Fruit fly (Drosophila melanogaster) whole organism, embryonic: ENCODE results near the gene tinc.

ENCODE experiments used
- Bdp1 ChIP-seq: fragments of 200-800 bp; sonication (Bioruptor generic); optimal IDR thresholded peaks from 3 replicates; lab custom pipeline; 2016; ENCODE audit warnings: missing biosample characterization, missing genetic modification characterization
- Bgb ChIP-seq: fragments of 200-800 bp; sonication (Bioruptor generic); IDR thresholded peaks from 2 replicates; pipeline ENCODE4 v1.3.6; 2022; ENCODE audit warnings: missing biosample characterization, missing genetic modification characterization; ENCODE audit not compliant: partially characterized antibody
- Blimp-1 ChIP-seq: fragments of 200-800 bp; sonication (Bioruptor generic); optimal IDR thresholded peaks from 3 replicates; lab custom pipeline; 2018; ENCODE audit warnings: missing biosample characterization, missing genetic modification characterization, mild to moderate bottlenecking, moderate library complexity, missing genetic modification reagents
- CG1024 ChIP-seq: fragments of 200-800 bp; sonication (Bioruptor generic); IDR thresholded peaks from 2 replicates; pipeline ENCODE4 v1.3.6; 2022; ENCODE audit warnings: missing biosample characterization, missing genetic modification characterization
- CG10274 ChIP-seq: fragments of 200-800 bp; sonication (Bioruptor generic); optimal IDR thresholded peaks from 3 replicates; lab custom pipeline; 2017; ENCODE audit warnings: missing biosample characterization, mild to moderate bottlenecking, missing genetic modification characterization
- CG10366 ChIP-seq: fragments of 200-800 bp; sonication (Bioruptor generic); IDR thresholded peaks from 2 replicates; pipeline ENCODE4 v1.3.6; 2022; ENCODE audit warnings: missing biosample characterization, missing genetic modification characterization
- CG10462 ChIP-seq: fragments of 200-800 bp; sonication (Bioruptor generic); optimal IDR thresholded peaks from 2 replicates; lab custom pipeline; 2016; ENCODE audit warnings: missing biosample characterization, missing genetic modification characterization
- CG11247 ChIP-seq: fragments of 200-800 bp; sonication (Bioruptor generic); IDR thresholded peaks from 2 replicates; pipeline ENCODE4 v1.3.6; 2022; ENCODE audit warnings: missing biosample characterization, missing genetic modification characterization
- CG13894 ChIP-seq: fragments of 200-800 bp; sonication (Bioruptor generic); optimal IDR thresholded peaks from 3 replicates; lab custom pipeline; 2018; ENCODE audit warnings: missing biosample characterization, mild to moderate bottlenecking, missing genetic modification characterization, moderate library complexity
- CG17328 ChIP-seq: fragments of 200-800 bp; sonication (Bioruptor generic); IDR thresholded peaks from 2 replicates; pipeline ENCODE4 v1.3.6; 2022; ENCODE audit warnings: missing biosample characterization, missing genetic modification characterization
- CG17385 ChIP-seq: fragments of 200-800 bp; sonication (Bioruptor generic); optimal IDR thresholded peaks from 3 replicates; lab custom pipeline; 2018; ENCODE audit warnings: missing biosample characterization, mild to moderate bottlenecking, missing genetic modification characterization
- CG18262 ChIP-seq: fragments of 200-800 bp; optimal IDR thresholded peaks from 3 replicates; lab custom pipeline; 2019; ENCODE audit warnings: missing biosample characterization, mild to moderate bottlenecking, missing genetic modification characterization, moderate library complexity
- CG32772 ChIP-seq: fragments of 200-800 bp; sonication (Bioruptor generic); IDR thresholded peaks from 2 replicates; pipeline ENCODE4 v1.3.6; 2022; ENCODE audit warnings: missing biosample characterization, missing genetic modification characterization
- CG4424 ChIP-seq: fragments of 200-800 bp; sonication (Bioruptor generic); optimal IDR thresholded peaks from 3 replicates; lab custom pipeline; 2016; ENCODE audit warnings: missing biosample characterization, missing genetic modification characterization
- CG4820 ChIP-seq: fragments of 200-800 bp; sonication (Bioruptor generic); optimal IDR thresholded peaks from 3 replicates; lab custom pipeline; 2016; ENCODE audit warnings: missing biosample characterization, missing genetic modification characterization
- CG5953 ChIP-seq: fragments of 200-800 bp; sonication (Bioruptor generic); IDR thresholded peaks from 2 replicates; pipeline ENCODE4 v1.3.6; 2022; ENCODE audit warnings: missing biosample characterization, missing genetic modification characterization
- CG7786 ChIP-seq: fragments of 200-800 bp; sonication (Bioruptor generic); optimal IDR thresholded peaks from 2 replicates; lab custom pipeline; 2016; ENCODE audit warnings: missing biosample characterization, missing genetic modification characterization
- CG7928 ChIP-seq: fragments of 200-800 bp; sonication (Bioruptor generic); optimal IDR thresholded peaks from 2 replicates; lab custom pipeline; 2017; ENCODE audit warnings: missing biosample characterization, mild to moderate bottlenecking, missing genetic modification characterization
- CG8089 ChIP-seq: fragments of 200-800 bp; sonication (Bioruptor generic); optimal IDR thresholded peaks from 3 replicates; lab custom pipeline; 2016; ENCODE audit warnings: missing biosample characterization, missing genetic modification characterization
- CG8281 ChIP-seq: fragments of 200-800 bp; sonication (Bioruptor generic); optimal IDR thresholded peaks from 2 replicates; lab custom pipeline; 2018; ENCODE audit warnings: missing biosample characterization, mild to moderate bottlenecking, missing genetic modification characterization, moderate library complexity
- CG9215 ChIP-seq: fragments of 200-800 bp; sonication (Bioruptor generic); IDR thresholded peaks from 2 replicates; pipeline ENCODE4 v1.3.6; 2022; ENCODE audit warnings: missing biosample characterization, missing genetic modification characterization
- CG9876 ChIP-seq: fragments of 200-800 bp; sonication (Bioruptor generic); optimal IDR thresholded peaks from 2 replicates; lab custom pipeline; 2016; ENCODE audit warnings: missing biosample characterization, missing genetic modification characterization
- Chrac-16 ChIP-seq: fragments of 200-800 bp; sonication (Bioruptor generic); optimal IDR thresholded peaks from 3 replicates; lab custom pipeline; 2016; ENCODE audit warnings: missing biosample characterization, missing genetic modification characterization
- CkIIα-i1 ChIP-seq: fragments of 200-800 bp; sonication (Bioruptor generic); IDR thresholded peaks from 2 replicates; pipeline ENCODE4 v1.3.6; 2022; ENCODE audit warnings: missing biosample characterization, missing genetic modification characterization
- D19A ChIP-seq: fragments of 200-800 bp; optimal IDR thresholded peaks from 3 replicates; lab custom pipeline; 2019; ENCODE audit warnings: missing biosample characterization, mild to moderate bottlenecking, missing genetic modification characterization, moderate library complexity
- Dll ChIP-seq: fragments of 200-800 bp; sonication (Bioruptor generic); IDR thresholded peaks from 4 replicates; pipeline ENCODE4 v1.3.6; 2022; ENCODE audit warnings: missing biosample characterization, missing genetic modification characterization; ENCODE audit not compliant: partially characterized antibody
- E2f2 ChIP-seq: fragments of 200-800 bp; sonication (Bioruptor generic); IDR thresholded peaks from 2 replicates; pipeline ENCODE4 v1.3.6; 2022; ENCODE audit warnings: missing biosample characterization, missing genetic modification characterization
- Ets97D ChIP-seq: fragments of 200-800 bp; sonication (Bioruptor generic); optimal IDR thresholded peaks from 3 replicates; lab custom pipeline; 2016; ENCODE audit warnings: missing biosample characterization, missing genetic modification characterization
- GATAe ChIP-seq: fragments of 200-800 bp; sonication (Bioruptor generic); conservative IDR thresholded peaks from 2 replicates; pipeline ENCODE4 v1.3.6; 2022; ENCODE audit warnings: missing biosample characterization, missing genetic modification characterization
- Lhr ChIP-seq: fragments of 200-800 bp; sonication (Bioruptor generic); optimal IDR thresholded peaks from 3 replicates; lab custom pipeline; 2017; ENCODE audit warnings: mild to moderate bottlenecking, missing biosample characterization, missing genetic modification reagents, missing genetic modification characterization
- Mes4 ChIP-seq: fragments of 200-800 bp; sonication (Bioruptor generic); optimal IDR thresholded peaks from 2 replicates; lab custom pipeline; 2016; ENCODE audit warnings: missing biosample characterization, missing genetic modification characterization
- Nf-YA ChIP-seq: fragments of 200-800 bp; sonication (Bioruptor generic); IDR thresholded peaks from 2 replicates; pipeline ENCODE4 v1.3.6; 2022; ENCODE audit warnings: missing biosample characterization, missing genetic modification characterization
- Poxn ChIP-seq: fragments of 200-800 bp; sonication (Bioruptor generic); IDR thresholded peaks from 2 replicates; pipeline ENCODE4 v1.3.6; 2022; ENCODE audit warnings: missing biosample characterization, missing genetic modification characterization
- az2 ChIP-seq: fragments of 200-800 bp; sonication (Bioruptor generic); optimal IDR thresholded peaks from 3 replicates; lab custom pipeline; 2016; ENCODE audit warnings: missing biosample characterization, missing genetic modification characterization
- bbx ChIP-seq: fragments of 200-800 bp; sonication (Bioruptor generic); IDR thresholded peaks from 2 replicates; pipeline ENCODE4 v1.3.6; 2022; ENCODE audit warnings: missing biosample characterization, missing genetic modification characterization; ENCODE audit not compliant: partially characterized antibody
- bcd ChIP-seq: fragments of 200-800 bp; sonication (Bioruptor generic); optimal IDR thresholded peaks from 2 replicates; lab custom pipeline; 2017; ENCODE audit warnings: missing biosample characterization, mild to moderate bottlenecking, missing genetic modification characterization
- chn ChIP-seq: fragments of 200-800 bp; sonication (Bioruptor generic); optimal IDR thresholded peaks from 2 replicates; lab custom pipeline; 2016; ENCODE audit warnings: missing biosample characterization, missing genetic modification characterization
- croc ChIP-seq: fragments of 200-800 bp; sonication (Bioruptor generic); conservative IDR thresholded peaks from 3 replicates; pipeline ENCODE4 v1.3.6; 2022; ENCODE audit warnings: missing biosample characterization, missing genetic modification characterization
- dmrt11E ChIP-seq: fragments of 200-800 bp; sonication (Bioruptor generic); optimal IDR thresholded peaks from 3 replicates; lab custom pipeline; 2018; ENCODE audit warnings: missing biosample characterization, mild to moderate bottlenecking, missing genetic modification characterization, moderate library complexity
- ems ChIP-seq: fragments of 200-800 bp; sonication (Bioruptor generic); optimal IDR thresholded peaks from 3 replicates; lab custom pipeline; 2016; ENCODE audit warnings: missing biosample characterization, missing genetic modification characterization
- fru ChIP-seq: fragments of >200 bp; optimal IDR thresholded peaks from 2 replicates; lab custom pipeline; 2017
- jing ChIP-seq: fragments of 200-800 bp; sonication (Bioruptor generic); optimal IDR thresholded peaks from 2 replicates; lab custom pipeline; 2018; ENCODE audit warnings: missing biosample characterization, mild to moderate bottlenecking, missing genetic modification characterization
- kni ChIP-seq: fragments of 200-800 bp; sonication (Bioruptor generic); optimal IDR thresholded peaks from 3 replicates; lab custom pipeline; 2017; ENCODE audit warnings: mild to moderate bottlenecking, missing biosample characterization, missing genetic modification reagents, missing genetic modification characterization
- lola ChIP-seq, 3 experiments: fragments of >200 bp in 2 of 3; fragments of 200-800 bp in 1 of 3; sonication (Bioruptor generic) in 1 of 3; optimal IDR thresholded peaks; 2 replicates each; lab custom pipeline; 2017 to 2019; ENCODE audit warnings: missing biosample characterization in 3 of 3, missing genetic modification characterization in 3 of 3, mild to moderate bottlenecking in 1 of 3, moderate library complexity in 1 of 3
- org-1 ChIP-seq: fragments of 200-800 bp; sonication (Bioruptor generic); optimal IDR thresholded peaks from 2 replicates; lab custom pipeline; 2017; ENCODE audit warnings: missing biosample characterization, missing genetic modification characterization
- sc ChIP-seq, 3 experiments: fragments of >200 bp in 2 of 3; fragments of 200-800 bp in 1 of 3; sonication (Bioruptor generic) in 1 of 3; optimal IDR thresholded peaks; 2 replicates in 2 of 3; 3 replicates in 1 of 3; lab custom pipeline; 2017; ENCODE audit warnings: mild to moderate bottlenecking in 1 of 3, missing biosample characterization in 1 of 3, missing genetic modification characterization in 1 of 3, missing genetic modification reagents in 1 of 3
- slp2 ChIP-seq: fragments of 200-800 bp; sonication (Bioruptor generic); optimal IDR thresholded peaks from 2 replicates; lab custom pipeline; 2016; ENCODE audit warnings: missing biosample characterization, missing genetic modification characterization
- stwl ChIP-seq: fragments of 200-800 bp; sonication (Bioruptor generic); optimal IDR thresholded peaks from 3 replicates; lab custom pipeline; 2018; ENCODE audit warnings: missing biosample characterization, mild to moderate bottlenecking, missing genetic modification characterization, moderate library complexity
- tin ChIP-seq: fragments of 200-800 bp; sonication (Bioruptor generic); optimal IDR thresholded peaks from 3 replicates; lab custom pipeline; 2016; ENCODE audit warnings: missing biosample characterization, missing genetic modification characterization

tinc gene

dm6 chr3R:17798211-17798737 is 13.1 kb upstream of the tinc start, which contains the start of gene CG7379 (continued):
- peak; percentile 67 for TF ChIP-seq CG5953 (GFP tag; lab: Robert Waterston, UW)
- peak; percentile 60 for TF ChIP-seq slp2
- TF ChIP-seq Bgb (GFP tag; lab: Robert Waterston, UW), result peak; percentile 25; the same call in 1 of the 2 replicates
- TF ChIP-seq lola (GFP tag; optimal IDR thresholded peaks at IDR 0.05; lab: Kevin White, UChicago), result peak in 1 of 3 experiments; percentile 54
- TF ChIP-seq croc (GFP tag; lab: Robert Waterston, UW), result peak; percentile 40; the same call in 1 of the 3 replicates
- TF ChIP-seq CG7786, result peak; percentile 86
- TF ChIP-seq Poxn (GFP tag; lab: Robert Waterston, UW), result peak; percentile 33; the same call in 1 of the 2 replicates
- TF ChIP-seq CG4820 (GFP tag; lab: Kevin White, UChicago), result peak; percentile 88
- no peak for TF ChIP-seq jing (GFP tag; lab: Kevin White, UChicago)
- TF ChIP-seq Nf-YA, result no peak
- peak; percentile 42 for TF ChIP-seq D19A (tag; lab: Kevin White, UChicago)
- TF ChIP-seq CG10274 (GFP tag; lab: Kevin White, UChicago), result peak; percentile 50
- peak; percentile 85 for TF ChIP-seq bcd (GFP tag; lab: Kevin White, UChicago)
- TF ChIP-seq CG8089 (GFP tag; lab: Kevin White, UChicago), result peak; percentile 70
- TF ChIP-seq org-1 (GFP tag; lab: Kevin White, UChicago), result peak; percentile 71
- TF ChIP-seq Lhr (GFP tag; lab: Kevin White, UChicago), result peak; percentile 73
- no peak for TF ChIP-seq Blimp-1
- peak; percentile 56 for TF ChIP-seq CG7928 (GFP tag; lab: Kevin White, UChicago)
- TF ChIP-seq bbx (GFP tag; lab: Robert Waterston, UW), result 0 out of 2 replicates have a peak, but pooled peaks have one; percentile 33
- peak; percentile 85 for TF ChIP-seq Chrac-16 (GFP tag; lab: Kevin White, UChicago)
- TF ChIP-seq Ets97D (GFP tag; lab: Kevin White, UChicago), result peak; percentile 87
- peak; percentile 37; the same call in 1 of the 2 replicates for TF ChIP-seq CG1024 (GFP tag; lab: Robert Waterston, UW)
- TF ChIP-seq tin (GFP tag; lab: Kevin White, UChicago), result peak; percentile 88
- peak; percentile 85 for TF ChIP-seq CG9215
- peak; percentile 30; the same call in 1 of the 4 replicates for TF ChIP-seq Dll (GFP tag; lab: Robert Waterston, UW)
- no peak for TF ChIP-seq CkIIα-i1
- peak; percentile 66 for TF ChIP-seq dmrt11E (tag; lab: Kevin White, UChicago)
- TF ChIP-seq CG11247 (GFP tag; lab: Robert Waterston, UW), result peak; percentile 92
- TF ChIP-seq CG13894 (tag; lab: Kevin White, UChicago), result peak; percentile 77
- peak; percentile 80 for TF ChIP-seq az2
- peak; percentile 84 for TF ChIP-seq CG4424 (GFP tag; lab: Kevin White, UChicago)
- TF ChIP-seq E2f2, result peak; percentile 89
- peak; percentile 71 for TF ChIP-seq stwl (tag; lab: Kevin White, UChicago)
- peak; percentile 71 for TF ChIP-seq Bdp1 (GFP tag; lab: Kevin White, UChicago)
- TF ChIP-seq Mes4, result peak; percentile 16
- peak; percentile 83 for TF ChIP-seq CG17385
- no peak; the same call in 1 of the 2 replicates for TF ChIP-seq GATAe (GFP tag; lab: Robert Waterston, UW)
- no peak for TF ChIP-seq sc (optimal IDR thresholded peaks at IDR 0.05; lab: Kevin White, UChicago)
- peak; percentile 46 for TF ChIP-seq sc (GFP tag; optimal IDR thresholded peaks at IDR 0.05; lab: Kevin White, UChicago)
- peak; percentile 81 for TF ChIP-seq ems (GFP tag; lab: Kevin White, UChicago)
- peak; percentile 73 for TF ChIP-seq CG10366
- TF ChIP-seq CG32772 (GFP tag; lab: Robert Waterston, UW), result peak; percentile 68
- TF ChIP-seq kni (GFP tag; lab: Kevin White, UChicago), result peak; percentile 79
- peak; percentile 67 for TF ChIP-seq CG18262 (tag; lab: Kevin White, UChicago)
- peak; percentile 67 for TF ChIP-seq CG10462 (GFP tag; lab: Kevin White, UChicago)
- peak; percentile 61 for TF ChIP-seq CG9876
- peak; percentile 78 for TF ChIP-seq chn (GFP tag; lab: Kevin White, UChicago)
- TF ChIP-seq fru (lab: Kevin White, UChicago), result no peak
- TF ChIP-seq CG17328 (GFP tag; lab: Robert Waterston, UW), result peak; percentile 28; the same call in 1 of the 2 replicates
- TF ChIP-seq CG8281 (tag; lab: Kevin White, UChicago), result peak; percentile 39
